Worm (Caenorhabditis elegans): ENCODE measurements around the gene pax-2.

ce11 chrIV:4172242-4172641 is 31.9 kb downstream of the pax-2 start:
- TF ChIP-seq nhr-11 (tag; optimal IDR thresholded peaks at IDR 0.05) (no peak), unc-39 (tag; optimal IDR thresholded peaks at IDR 0.05) (no peak), nhr-237 (tag; optimal IDR thresholded peaks at IDR 0.05) (no peak), unc-62 (GFP tag; optimal IDR thresholded peaks at IDR 0.05) (no peak), nhr-67 (tag; optimal IDR thresholded peaks at IDR 0.05) (no peak), eor-1 (tag; optimal IDR thresholded peaks at IDR 0.05) (no peak)

All from whole organism, L3 larva.